Fruit fly (Drosophila melanogaster) whole organism, embryonic: Measurements from ENCODE around the gene Zw.

Experiments
- Bgb ChIP-seq: fragments of 200-800 bp; sonication (Bioruptor generic); IDR thresholded peaks from 2 replicates; pipeline ENCODE4 v1.3.6; 2022; ENCODE audit warnings: missing biosample characterization, missing genetic modification characterization; ENCODE audit not compliant: partially characterized antibody
- CG10543 ChIP-seq: fragments of 200-800 bp; sonication (Bioruptor generic); optimal IDR thresholded peaks from 3 replicates; lab custom pipeline; 2017; ENCODE audit warnings: missing biosample characterization, mild to moderate bottlenecking, missing genetic modification characterization, moderate library complexity
- CG11247 ChIP-seq: fragments of 200-800 bp; sonication (Bioruptor generic); IDR thresholded peaks from 2 replicates; pipeline ENCODE4 v1.3.6; 2022; ENCODE audit warnings: missing biosample characterization, missing genetic modification characterization
- CG11695 ChIP-seq: fragments of 200-800 bp; sonication (Bioruptor generic); IDR thresholded peaks from 3 replicates; pipeline ENCODE4 v1.3.6; 2022; ENCODE audit warnings: missing biosample characterization, missing genetic modification characterization
- CG12071 ChIP-seq: fragments of 200-800 bp; sonication (Bioruptor generic); optimal IDR thresholded peaks from 3 replicates; lab custom pipeline; 2018; ENCODE audit warnings: missing biosample characterization, mild to moderate bottlenecking, missing genetic modification characterization
- CG12155 ChIP-seq: fragments of 200-800 bp; sonication (Bioruptor generic); optimal IDR thresholded peaks from 3 replicates; lab custom pipeline; 2016; ENCODE audit warnings: missing biosample characterization, missing genetic modification characterization
- CG12659 ChIP-seq: fragments of 200-800 bp; sonication (Bioruptor generic); optimal IDR thresholded peaks from 3 replicates; lab custom pipeline; 2017; ENCODE audit warnings: mild to moderate bottlenecking, missing biosample characterization, missing genetic modification reagents, missing genetic modification characterization
- CG13287 ChIP-seq: fragments of 200-800 bp; sonication (Bioruptor generic); IDR thresholded peaks from 2 replicates; pipeline ENCODE4 v1.3.6; 2022; ENCODE audit warnings: missing biosample characterization, missing genetic modification characterization; ENCODE audit not compliant: partially characterized antibody
- CG13775 ChIP-seq: fragments of 200-800 bp; sonication (Bioruptor generic); optimal IDR thresholded peaks from 3 replicates; lab custom pipeline; 2017; ENCODE audit warnings: missing biosample characterization, mild to moderate bottlenecking, missing genetic modification characterization
- CG1529 ChIP-seq: fragments of 200-800 bp; sonication (Bioruptor generic); optimal IDR thresholded peaks from 3 replicates; lab custom pipeline; 2018; ENCODE audit warnings: missing biosample characterization, missing genetic modification characterization
- CG15696 ChIP-seq: fragments of 200-800 bp; sonication (Bioruptor generic); optimal IDR thresholded peaks from 2 replicates; lab custom pipeline; 2019; ENCODE audit warnings: missing biosample characterization, mild to moderate bottlenecking, missing genetic modification characterization, moderate library complexity
- CG2712 ChIP-seq: fragments of 200-800 bp; optimal IDR thresholded peaks from 3 replicates; lab custom pipeline; 2019; ENCODE audit warnings: missing biosample characterization, mild to moderate bottlenecking, missing genetic modification characterization, moderate library complexity
- CG30020 ChIP-seq: fragments of 200-800 bp; optimal IDR thresholded peaks from 2 replicates; lab custom pipeline; 2019; ENCODE audit warnings: missing biosample characterization, mild to moderate bottlenecking, missing genetic modification characterization, moderate library complexity
- CG30403 ChIP-seq: fragments of 200-800 bp; sonication (Bioruptor generic); optimal IDR thresholded peaks from 3 replicates; lab custom pipeline; 2016; ENCODE audit warnings: missing biosample characterization, missing genetic modification characterization
- CG33557 ChIP-seq: fragments of 200-800 bp; sonication (Bioruptor generic); optimal IDR thresholded peaks from 2 replicates; lab custom pipeline; 2019; ENCODE audit warnings: missing biosample characterization, mild to moderate bottlenecking, missing genetic modification characterization, moderate library complexity
- CG34422 ChIP-seq: fragments of 200-800 bp; sonication (Bioruptor generic); IDR thresholded peaks from 3 replicates; pipeline ENCODE4 v1.3.6; 2022; ENCODE audit warnings: missing biosample characterization, missing genetic modification characterization
- CG4424 ChIP-seq: fragments of 200-800 bp; sonication (Bioruptor generic); optimal IDR thresholded peaks from 3 replicates; lab custom pipeline; 2016; ENCODE audit warnings: missing biosample characterization, missing genetic modification characterization
- CG4820 ChIP-seq: fragments of 200-800 bp; sonication (Bioruptor generic); optimal IDR thresholded peaks from 3 replicates; lab custom pipeline; 2016; ENCODE audit warnings: missing biosample characterization, missing genetic modification characterization
- CG6813 ChIP-seq: fragments of 200-800 bp; sonication (Bioruptor generic); optimal IDR thresholded peaks from 2 replicates; lab custom pipeline; 2017; ENCODE audit warnings: missing biosample characterization, missing genetic modification characterization, mild to moderate bottlenecking, moderate library complexity, missing genetic modification reagents
- CG7745 ChIP-seq: fragments of 200-800 bp; sonication (Bioruptor generic); optimal IDR thresholded peaks from 2 replicates; lab custom pipeline; 2018; ENCODE audit warnings: missing biosample characterization, mild to moderate bottlenecking, missing genetic modification characterization, moderate library complexity
- CG8478 ChIP-seq: fragments of >200 bp; optimal IDR thresholded peaks from 2 replicates; lab custom pipeline; 2018
- CG8924 ChIP-seq: fragments of 200-800 bp; optimal IDR thresholded peaks from 3 replicates; lab custom pipeline; 2019; ENCODE audit warnings: missing biosample characterization, mild to moderate bottlenecking, missing genetic modification characterization, moderate library complexity
- CoRest ChIP-seq: fragments of 200-800 bp; sonication (Bioruptor generic); optimal IDR thresholded peaks from 3 replicates; lab custom pipeline; 2018; ENCODE audit warnings: missing biosample characterization, mild to moderate bottlenecking, missing genetic modification characterization, moderate library complexity
- Dll ChIP-seq: fragments of 200-800 bp; sonication (Bioruptor generic); IDR thresholded peaks from 4 replicates; pipeline ENCODE4 v1.3.6; 2022; ENCODE audit warnings: missing biosample characterization, missing genetic modification characterization; ENCODE audit not compliant: partially characterized antibody
- Ets97D ChIP-seq: fragments of 200-800 bp; sonication (Bioruptor generic); optimal IDR thresholded peaks from 3 replicates; lab custom pipeline; 2016; ENCODE audit warnings: missing biosample characterization, missing genetic modification characterization
- HLH4C ChIP-seq: fragments of 200-800 bp; sonication (Bioruptor generic); IDR thresholded peaks from 3 replicates; pipeline ENCODE4 v1.3.6; 2022; ENCODE audit warnings: missing biosample characterization, missing genetic modification characterization; ENCODE audit not compliant: partially characterized antibody
- PHDP ChIP-seq: fragments of 200-800 bp; sonication (Bioruptor generic); optimal IDR thresholded peaks from 3 replicates; lab custom pipeline; 2018; ENCODE audit warnings: missing biosample characterization, mild to moderate bottlenecking, missing genetic modification characterization, moderate library complexity
- Poxn ChIP-seq: fragments of 200-800 bp; sonication (Bioruptor generic); IDR thresholded peaks from 2 replicates; pipeline ENCODE4 v1.3.6; 2022; ENCODE audit warnings: missing biosample characterization, missing genetic modification characterization
- Trl ChIP-seq, 3 experiments: fragments of >200 bp in 2 of 3; fragments of 200-800 bp in 1 of 3; sonication (Bioruptor generic) in 1 of 3; optimal IDR thresholded peaks; 2 replicates in 1 of 3; 3 replicates in 2 of 3; lab custom pipeline; 2016 to 2017; ENCODE audit warnings: missing biosample characterization in 1 of 3, missing genetic modification characterization in 1 of 3
- bbx ChIP-seq: fragments of 200-800 bp; sonication (Bioruptor generic); IDR thresholded peaks from 2 replicates; pipeline ENCODE4 v1.3.6; 2022; ENCODE audit warnings: missing biosample characterization, missing genetic modification characterization; ENCODE audit not compliant: partially characterized antibody
- bsh ChIP-seq, 2 experiments: fragments of 200-800 bp; sonication (Bioruptor generic); optimal IDR thresholded peaks; 2 replicates each; lab custom pipeline; 2017 to 2018; ENCODE audit warnings: mild to moderate bottlenecking in 2 of 2, missing biosample characterization in 2 of 2, missing genetic modification characterization in 2 of 2, moderate library complexity in 1 of 2
- cas ChIP-seq: fragments of 200-800 bp; sonication (Bioruptor generic); IDR thresholded peaks from 2 replicates; pipeline ENCODE4 v1.3.6; 2022; ENCODE audit warnings: missing biosample characterization, missing genetic modification characterization
- ci ChIP-seq: fragments of 200-800 bp; sonication (Bioruptor generic); IDR thresholded peaks from 3 replicates; pipeline ENCODE4 v1.3.6; 2022; ENCODE audit warnings: missing biosample characterization, missing genetic modification characterization
- crc ChIP-seq: fragments of 200-800 bp; sonication (Bioruptor generic); optimal IDR thresholded peaks from 2 replicates; lab custom pipeline; 2016; ENCODE audit warnings: missing biosample characterization, missing genetic modification characterization
- ewg ChIP-seq: fragments of 200-800 bp; sonication (Bioruptor generic); optimal IDR thresholded peaks from 3 replicates; lab custom pipeline; 2017; ENCODE audit warnings: mild to moderate bottlenecking, missing biosample characterization, missing genetic modification reagents, missing genetic modification characterization
- gcm ChIP-seq: fragments of 200-800 bp; sonication (Bioruptor generic); optimal IDR thresholded peaks from 2 replicates; lab custom pipeline; 2019; ENCODE audit warnings: missing biosample characterization, mild to moderate bottlenecking, missing genetic modification characterization, moderate library complexity
- gem ChIP-seq: fragments of 200-800 bp; sonication (Bioruptor generic); optimal IDR thresholded peaks from 2 replicates; lab custom pipeline; 2019; ENCODE audit warnings: missing biosample characterization, mild to moderate bottlenecking, missing genetic modification characterization, moderate library complexity
- lbe ChIP-seq: fragments of 200-800 bp; sonication (Bioruptor generic); optimal IDR thresholded peaks from 2 replicates; lab custom pipeline; 2016; ENCODE audit warnings: missing biosample characterization, mild to moderate bottlenecking, missing genetic modification characterization
- maf-S ChIP-seq: fragments of 200-800 bp; sonication (Bioruptor generic); optimal IDR thresholded peaks from 2 replicates; lab custom pipeline; 2016; ENCODE audit warnings: missing biosample characterization, missing genetic modification characterization
- nmo ChIP-seq: fragments of 200-800 bp; sonication (Bioruptor generic); optimal IDR thresholded peaks from 2 replicates; lab custom pipeline; 2018; ENCODE audit warnings: missing biosample characterization, mild to moderate bottlenecking, missing genetic modification characterization, moderate library complexity
- pan ChIP-seq, 4 experiments: fragments of >200 bp in 3 of 4; fragments of 200-800 bp in 1 of 4; sonication (Bioruptor generic) in 1 of 4; optimal IDR thresholded peaks in 3 of 4; IDR thresholded peaks in 1 of 4; 2 replicates each; pipeline versions ENCODE4 v1.3.6 to Lab custom; 2017 to 2022; ENCODE audit warnings: missing biosample characterization in 2 of 4, missing genetic modification characterization in 2 of 4, mixed read lengths in 1 of 4
- prd ChIP-seq, 3 experiments: fragments of >200 bp in 2 of 3; fragments of 200-800 bp in 1 of 3; sonication (Bioruptor generic) in 1 of 3; optimal IDR thresholded peaks in 2 of 3; IDR thresholded peaks in 1 of 3; 2 replicates in 2 of 3; 3 replicates in 1 of 3; pipeline versions ENCODE4 v1.3.6 to Lab custom; 2017 to 2022; ENCODE audit warnings: missing biosample characterization in 1 of 3, missing genetic modification characterization in 1 of 3
- stwl ChIP-seq: fragments of 200-800 bp; sonication (Bioruptor generic); optimal IDR thresholded peaks from 3 replicates; lab custom pipeline; 2018; ENCODE audit warnings: missing biosample characterization, mild to moderate bottlenecking, missing genetic modification characterization, moderate library complexity
- tio ChIP-seq: fragments of 200-800 bp; sonication (Bioruptor generic); optimal IDR thresholded peaks from 2 replicates; lab custom pipeline; 2017; ENCODE audit warnings: missing biosample characterization, missing genetic modification characterization, inconsistent platforms
- twi ChIP-seq: fragments of 200-800 bp; optimal IDR thresholded peaks from 2 replicates; lab custom pipeline; 2019; ENCODE audit warnings: missing biosample characterization, mild to moderate bottlenecking, missing genetic modification characterization, moderate library complexity
- unc-4 ChIP-seq: fragments of 200-800 bp; sonication (Bioruptor generic); IDR thresholded peaks from 2 replicates; pipeline ENCODE4 v1.3.6; 2022; ENCODE audit warnings: missing biosample characterization, missing genetic modification characterization; ENCODE audit not compliant: partially characterized antibody
- vvl ChIP-seq: fragments of 200-800 bp; sonication (Bioruptor generic); IDR thresholded peaks from 2 replicates; pipeline ENCODE4 v1.3.6; 2022; ENCODE audit warnings: missing biosample characterization, missing genetic modification characterization

The Zw gene

DNA sequence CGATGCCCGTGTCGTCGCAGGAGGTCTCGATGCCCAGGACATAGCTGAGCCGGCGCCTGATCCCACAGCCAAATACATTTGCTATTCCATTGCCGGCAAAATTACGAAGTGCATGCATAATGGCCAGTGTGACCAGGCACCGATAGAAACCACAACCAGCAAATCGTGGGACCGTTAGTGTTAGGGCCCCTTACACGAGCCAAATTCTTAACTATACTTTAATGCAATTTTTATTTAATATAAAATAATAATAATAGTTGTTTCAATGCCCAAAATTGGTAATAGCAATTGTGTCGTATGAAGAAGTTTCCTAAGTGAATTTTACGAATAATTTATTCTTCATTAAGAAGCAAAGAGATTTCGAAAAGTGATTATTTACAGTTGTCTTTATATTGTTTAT is 34.6 kb downstream of the Zw start, which contains the start of gene Tcs4 (continued):
- peak; percentile 31; the same call in 1 of the 2 replicates for TF ChIP-seq Bgb (GFP tag; lab: Robert Waterston, UW)
- no peak for TF ChIP-seq maf-S (GFP tag; lab: Kevin White, UChicago)
- TF ChIP-seq HLH4C (GFP tag; lab: Robert Waterston, UW) = peak; percentile 48; the same call in 2 of the 3 replicates
- TF ChIP-seq unc-4 (GFP tag; lab: Robert Waterston, UW) = peak; percentile 46; the same call in 1 of the 2 replicates
- no peak for TF ChIP-seq CG1529
- TF ChIP-seq CG6813 (GFP tag; lab: Kevin White, UChicago) = no peak
- TF ChIP-seq Dll = peak; percentile 59; the same call in 2 of the 4 replicates
- peak; percentile 29 for TF ChIP-seq CoRest (tag; lab: Kevin White, UChicago)
- peak; percentile 39 for TF ChIP-seq CG12659
- no peak for TF ChIP-seq Trl (optimal IDR thresholded peaks at IDR 0.05; lab: Kevin White, UChicago)
- no peak for TF ChIP-seq Trl (GFP tag; optimal IDR thresholded peaks at IDR 0.05; lab: Kevin White, UChicago)
- TF ChIP-seq nmo = peak; percentile 48
- no peak for TF ChIP-seq CG7745
- TF ChIP-seq CG33557 (GFP tag; lab: Kevin White, UChicago) = no peak
- no peak for TF ChIP-seq CG10543 (GFP tag; lab: Kevin White, UChicago)
- TF ChIP-seq bbx (GFP tag; lab: Robert Waterston, UW) = peak; percentile 60; the same call in 1 of the 2 replicates
- TF ChIP-seq tio = no peak
- no peak for TF ChIP-seq ewg
- peak; percentile 22 for TF ChIP-seq CG13775 (GFP tag; lab: Kevin White, UChicago)
- TF ChIP-seq cas (GFP tag; lab: Robert Waterston, UW) = no peak
- TF ChIP-seq CG11695 = 0 out of 3 replicates have a peak, but pooled peaks have one; percentile 18
- peak in 1 of 2 experiments; percentile 33 for TF ChIP-seq bsh (GFP tag; optimal IDR thresholded peaks at IDR 0.05; lab: Kevin White, UChicago)
- TF ChIP-seq CG8924 (tag; lab: Kevin White, UChicago) = peak; percentile 20
- no peak for TF ChIP-seq Poxn
- peak; percentile 44 for TF ChIP-seq PHDP
- no peak for TF ChIP-seq crc (GFP tag; lab: Kevin White, UChicago)
- no peak for TF ChIP-seq prd (optimal IDR thresholded peaks at IDR 0.05; lab: Kevin White, UChicago)
- peak; percentile 26; the same call in 1 of the 3 replicates for TF ChIP-seq prd (GFP tag; IDR thresholded peaks at IDR 0.05; lab: Robert Waterston, UW)
- peak; percentile 57; the same call in 2 of the 3 replicates for TF ChIP-seq ci (GFP tag; lab: Robert Waterston, UW)
- TF ChIP-seq gem (tag; lab: Kevin White, UChicago) = peak; percentile 71
- TF ChIP-seq twi (tag; lab: Kevin White, UChicago) = no peak
- TF ChIP-seq CG34422 (GFP tag; lab: Robert Waterston, UW) = peak; percentile 34; the same call in 1 of the 3 replicates
- TF ChIP-seq vvl (GFP tag; lab: Robert Waterston, UW) = peak; percentile 71
- TF ChIP-seq CG13287 (GFP tag; lab: Robert Waterston, UW) = peak; percentile 77
- no peak for TF ChIP-seq CG12155 (GFP tag; lab: Kevin White, UChicago)
- TF ChIP-seq CG12071 (GFP tag; lab: Kevin White, UChicago) = no peak
- peak; percentile 3 for TF ChIP-seq gcm (GFP tag; lab: Kevin White, UChicago)
- TF ChIP-seq CG11247 (GFP tag; lab: Robert Waterston, UW) = no peak
- peak; percentile 44 for TF ChIP-seq CG30403
- peak; percentile 100 for TF ChIP-seq stwl (tag; lab: Kevin White, UChicago)
- no peak for TF ChIP-seq CG4820
- no peak for TF ChIP-seq Ets97D (GFP tag; lab: Kevin White, UChicago)
- peak; percentile 30 for TF ChIP-seq CG15696 (tag; lab: Kevin White, UChicago)
- peak; percentile 10 for TF ChIP-seq CG4424 (GFP tag; lab: Kevin White, UChicago)
- TF ChIP-seq CG8478 (lab: Kevin White, UChicago) = no peak
- peak; percentile 1 for TF ChIP-seq lbe (GFP tag; lab: Kevin White, UChicago)
- no peak for TF ChIP-seq pan (optimal IDR thresholded peaks at IDR 0.05; lab: Kevin White, UChicago)
- peak in 1 of 2 experiments; percentile 21 for TF ChIP-seq pan (GFP tag; optimal IDR thresholded peaks at IDR 0.05 in 1 of 2, IDR thresholded peaks at IDR 0.05 in 1 of 2)
- peak; percentile 56 for TF ChIP-seq CG30020
- TF ChIP-seq CG2712 (tag; lab: Kevin White, UChicago) = peak; percentile 60
